Fruit fly (Drosophila melanogaster) whole organism, embryonic: ENCODE data around the gene CG12594.

Source experiments
- Atf-2 ChIP-seq: fragments of 200-800 bp; sonication (Bioruptor generic); optimal IDR thresholded peaks from 2 replicates; lab custom pipeline; 2016; ENCODE audit warnings: missing biosample characterization, missing genetic modification characterization
- CG10431 ChIP-seq: fragments of 200-800 bp; sonication (Bioruptor generic); optimal IDR thresholded peaks from 3 replicates; lab custom pipeline; 2018; ENCODE audit warnings: missing biosample characterization, mild to moderate bottlenecking, missing genetic modification characterization
- CG10462 ChIP-seq: fragments of 200-800 bp; sonication (Bioruptor generic); optimal IDR thresholded peaks from 2 replicates; lab custom pipeline; 2016; ENCODE audit warnings: missing biosample characterization, missing genetic modification characterization
- CG12155 ChIP-seq: fragments of 200-800 bp; sonication (Bioruptor generic); optimal IDR thresholded peaks from 3 replicates; lab custom pipeline; 2016; ENCODE audit warnings: missing biosample characterization, missing genetic modification characterization
- CG12659 ChIP-seq: fragments of 200-800 bp; sonication (Bioruptor generic); optimal IDR thresholded peaks from 3 replicates; lab custom pipeline; 2017; ENCODE audit warnings: mild to moderate bottlenecking, missing biosample characterization, missing genetic modification reagents, missing genetic modification characterization
- CG13775 ChIP-seq: fragments of 200-800 bp; sonication (Bioruptor generic); optimal IDR thresholded peaks from 3 replicates; lab custom pipeline; 2017; ENCODE audit warnings: missing biosample characterization, mild to moderate bottlenecking, missing genetic modification characterization
- CG13894 ChIP-seq: fragments of 200-800 bp; sonication (Bioruptor generic); optimal IDR thresholded peaks from 3 replicates; lab custom pipeline; 2018; ENCODE audit warnings: missing biosample characterization, mild to moderate bottlenecking, missing genetic modification characterization, moderate library complexity
- CG15011 ChIP-seq: fragments of 200-800 bp; sonication (Bioruptor generic); optimal IDR thresholded peaks from 3 replicates; lab custom pipeline; 2018; ENCODE audit warnings: missing biosample characterization, mild to moderate bottlenecking, missing genetic modification characterization
- CG1529 ChIP-seq: fragments of 200-800 bp; sonication (Bioruptor generic); optimal IDR thresholded peaks from 3 replicates; lab custom pipeline; 2018; ENCODE audit warnings: missing biosample characterization, missing genetic modification characterization
- CG1647 ChIP-seq: fragments of 200-800 bp; sonication (Bioruptor generic); optimal IDR thresholded peaks from 3 replicates; lab custom pipeline; 2016; ENCODE audit warnings: missing biosample characterization, missing genetic modification characterization
- CG16815 ChIP-seq: fragments of 200-800 bp; sonication (Bioruptor generic); optimal IDR thresholded peaks from 3 replicates; lab custom pipeline; 2017; ENCODE audit warnings: missing biosample characterization, mild to moderate bottlenecking, missing genetic modification characterization
- CG17385 ChIP-seq: fragments of 200-800 bp; sonication (Bioruptor generic); optimal IDR thresholded peaks from 3 replicates; lab custom pipeline; 2018; ENCODE audit warnings: missing biosample characterization, mild to moderate bottlenecking, missing genetic modification characterization
- CG17612 ChIP-seq: fragments of 200-800 bp; sonication (Bioruptor generic); IDR thresholded peaks from 2 replicates; pipeline ENCODE4 v1.3.6; 2022; ENCODE audit warnings: missing biosample characterization, missing genetic modification characterization
- CG1832 ChIP-seq: fragments of 200-800 bp; sonication (Bioruptor generic); optimal IDR thresholded peaks from 2 replicates; lab custom pipeline; 2017; ENCODE audit warnings: missing biosample characterization, mild to moderate bottlenecking, missing genetic modification characterization, inconsistent platforms
- CG2120 ChIP-seq: fragments of 200-800 bp; sonication (Bioruptor generic); optimal IDR thresholded peaks from 3 replicates; lab custom pipeline; 2016; ENCODE audit warnings: missing biosample characterization, missing genetic modification characterization
- CG3281 ChIP-seq: fragments of 200-800 bp; sonication (Bioruptor generic); optimal IDR thresholded peaks from 3 replicates; lab custom pipeline; 2017; ENCODE audit warnings: missing biosample characterization, mild to moderate bottlenecking, missing genetic modification characterization
- CG3995 ChIP-seq: fragments of 200-800 bp; sonication (Bioruptor generic); optimal IDR thresholded peaks from 3 replicates; lab custom pipeline; 2016; ENCODE audit warnings: missing biosample characterization, missing genetic modification characterization
- CG4328 ChIP-seq: fragments of 200-800 bp; sonication (Bioruptor generic); optimal IDR thresholded peaks from 3 replicates; lab custom pipeline; 2017; ENCODE audit warnings: missing biosample characterization, missing genetic modification reagents, missing genetic modification characterization
- CG4424 ChIP-seq: fragments of 200-800 bp; sonication (Bioruptor generic); optimal IDR thresholded peaks from 3 replicates; lab custom pipeline; 2016; ENCODE audit warnings: missing biosample characterization, missing genetic modification characterization
- CG4617 ChIP-seq: fragments of 200-800 bp; sonication (Bioruptor generic); optimal IDR thresholded peaks from 3 replicates; lab custom pipeline; 2016; ENCODE audit warnings: missing biosample characterization, missing genetic modification characterization, borderline replicate concordance
- CG4820 ChIP-seq: fragments of 200-800 bp; sonication (Bioruptor generic); optimal IDR thresholded peaks from 3 replicates; lab custom pipeline; 2016; ENCODE audit warnings: missing biosample characterization, missing genetic modification characterization
- CG4854 ChIP-seq: fragments of 200-800 bp; sonication (Bioruptor generic); optimal IDR thresholded peaks from 2 replicates; lab custom pipeline; 2016; ENCODE audit warnings: missing biosample characterization, missing genetic modification characterization, inconsistent platforms
- CG6765 ChIP-seq: fragments of 200-800 bp; sonication (Bioruptor generic); optimal IDR thresholded peaks from 3 replicates; lab custom pipeline; 2017; ENCODE audit warnings: missing biosample characterization, mild to moderate bottlenecking, missing genetic modification characterization
- CG7745 ChIP-seq: fragments of 200-800 bp; sonication (Bioruptor generic); optimal IDR thresholded peaks from 2 replicates; lab custom pipeline; 2018; ENCODE audit warnings: missing biosample characterization, mild to moderate bottlenecking, missing genetic modification characterization, moderate library complexity
- CG9437 ChIP-seq: fragments of 200-800 bp; sonication (Bioruptor generic); optimal IDR thresholded peaks from 2 replicates; lab custom pipeline; 2018; ENCODE audit warnings: missing biosample characterization, mild to moderate bottlenecking, missing genetic modification characterization
- Dip2 ChIP-seq: fragments of 200-800 bp; sonication (Bioruptor generic); IDR thresholded peaks from 2 replicates; pipeline ENCODE4 v1.3.6; 2022; ENCODE audit warnings: missing biosample characterization, missing genetic modification characterization
- Dip3 ChIP-seq: fragments of 200-800 bp; sonication (Bioruptor generic); optimal IDR thresholded peaks from 3 replicates; lab custom pipeline; 2016; ENCODE audit warnings: missing biosample characterization, missing genetic modification characterization
- Hr39 ChIP-seq: fragments of >200 bp; optimal IDR thresholded peaks from 2 replicates; lab custom pipeline; 2017
- Kr ChIP-seq: fragments of 200-800 bp; sonication (Bioruptor generic); optimal IDR thresholded peaks from 2 replicates; lab custom pipeline; 2017; ENCODE audit warnings: missing biosample characterization, mild to moderate bottlenecking, missing genetic modification characterization
- Meics ChIP-seq: fragments of 200-800 bp; sonication (Bioruptor generic); optimal IDR thresholded peaks from 2 replicates; lab custom pipeline; 2017; ENCODE audit warnings: missing biosample characterization, mild to moderate bottlenecking, missing genetic modification characterization
- Nf-YC ChIP-seq: fragments of 200-800 bp; optimal IDR thresholded peaks from 3 replicates; lab custom pipeline; 2019; ENCODE audit warnings: missing biosample characterization, mild to moderate bottlenecking, missing genetic modification characterization, moderate library complexity
- Optix ChIP-seq: fragments of 200-800 bp; sonication (Bioruptor generic); IDR thresholded peaks from 3 replicates; pipeline ENCODE4 v1.3.6; 2022; ENCODE audit warnings: missing biosample characterization, missing genetic modification characterization
- Side ChIP-seq: fragments of 200-800 bp; sonication (Bioruptor generic); optimal IDR thresholded peaks from 2 replicates; lab custom pipeline; 2016; ENCODE audit warnings: missing biosample characterization, missing genetic modification characterization
- Sry-β ChIP-seq: fragments of 200-800 bp; sonication (Bioruptor generic); optimal IDR thresholded peaks from 2 replicates; lab custom pipeline; 2018; ENCODE audit warnings: missing biosample characterization, mild to moderate bottlenecking, missing genetic modification characterization, moderate library complexity
- danr ChIP-seq: fragments of 200-800 bp; sonication (Bioruptor generic); IDR thresholded peaks from 2 replicates; pipeline ENCODE4 v1.3.6; 2022; ENCODE audit warnings: missing biosample characterization, missing genetic modification characterization
- disco-r ChIP-seq: fragments of 200-800 bp; sonication (Bioruptor generic); optimal IDR thresholded peaks from 2 replicates; lab custom pipeline; 2016; ENCODE audit warnings: missing biosample characterization, missing genetic modification characterization
- dpn ChIP-seq, 2 experiments: fragments of 200-800 bp; sonication (Bioruptor generic); optimal IDR thresholded peaks; 3 replicates each; lab custom pipeline; 2016; ENCODE audit warnings: missing biosample characterization in 2 of 2, missing genetic modification characterization in 2 of 2
- exex ChIP-seq: fragments of 200-800 bp; sonication (Bioruptor generic); optimal IDR thresholded peaks from 4 replicates; lab custom pipeline; 2018; ENCODE audit warnings: missing biosample characterization, mild to moderate bottlenecking, missing genetic modification characterization, moderate library complexity
- gem ChIP-seq: fragments of 200-800 bp; sonication (Bioruptor generic); optimal IDR thresholded peaks from 2 replicates; lab custom pipeline; 2019; ENCODE audit warnings: missing biosample characterization, mild to moderate bottlenecking, missing genetic modification characterization, moderate library complexity
- gfzf ChIP-seq: fragments of 200-800 bp; sonication (Bioruptor generic); optimal IDR thresholded peaks from 2 replicates; lab custom pipeline; 2016; ENCODE audit warnings: missing biosample characterization, mild to moderate bottlenecking, missing genetic modification characterization, moderate library complexity
- grau ChIP-seq: fragments of 200-800 bp; optimal IDR thresholded peaks from 3 replicates; lab custom pipeline; 2019; ENCODE audit warnings: missing biosample characterization, mild to moderate bottlenecking, missing genetic modification characterization, moderate library complexity
- jing ChIP-seq: fragments of 200-800 bp; sonication (Bioruptor generic); optimal IDR thresholded peaks from 2 replicates; lab custom pipeline; 2018; ENCODE audit warnings: missing biosample characterization, mild to moderate bottlenecking, missing genetic modification characterization
- lola ChIP-seq, 3 experiments: fragments of >200 bp in 2 of 3; fragments of 200-800 bp in 1 of 3; sonication (Bioruptor generic) in 1 of 3; optimal IDR thresholded peaks; 2 replicates each; lab custom pipeline; 2017 to 2019; ENCODE audit warnings: missing biosample characterization in 3 of 3, missing genetic modification characterization in 3 of 3, mild to moderate bottlenecking in 1 of 3, moderate library complexity in 1 of 3
- nerfin-1 ChIP-seq: fragments of 200-800 bp; sonication (Bioruptor generic); optimal IDR thresholded peaks from 3 replicates; lab custom pipeline; 2019; ENCODE audit warnings: missing biosample characterization, mild to moderate bottlenecking, missing genetic modification characterization, moderate library complexity
- sens ChIP-seq: fragments of 200-800 bp; sonication (Bioruptor generic); peaks from one replicate; lab custom pipeline; 2016; ENCODE audit warnings: missing biosample characterization, missing genetic modification characterization
- seq ChIP-seq: fragments of 200-800 bp; sonication (Bioruptor generic); IDR thresholded peaks from 2 replicates; pipeline ENCODE4 v1.3.6; 2022; ENCODE audit warnings: missing biosample characterization, missing genetic modification characterization
- tio ChIP-seq: fragments of 200-800 bp; sonication (Bioruptor generic); optimal IDR thresholded peaks from 2 replicates; lab custom pipeline; 2017; ENCODE audit warnings: missing biosample characterization, missing genetic modification characterization, inconsistent platforms
- tll ChIP-seq, 2 experiments: fragments of 200-800 bp in 1 of 2; fragments of >200 bp in 1 of 2; sonication (Bioruptor generic) in 1 of 2; optimal IDR thresholded peaks; 2 replicates each; lab custom pipeline; 2017 to 2019; ENCODE audit warnings: missing biosample characterization in 2 of 2, missing genetic modification characterization in 2 of 2, mild to moderate bottlenecking in 1 of 2, moderate library complexity in 1 of 2
- tna ChIP-seq: fragments of 200-800 bp; sonication (Bioruptor generic); IDR thresholded peaks from 2 replicates; pipeline ENCODE4 v1.3.6; 2022; ENCODE audit warnings: missing biosample characterization, missing genetic modification characterization; ENCODE audit not compliant: partially characterized antibody
- toy ChIP-seq: fragments of 200-800 bp; sonication (Bioruptor generic); IDR thresholded peaks from 2 replicates; pipeline ENCODE4 v1.3.6; 2022; ENCODE audit warnings: missing biosample characterization, missing genetic modification characterization

Gene CG12594

dm6 chr3R:11758507-11759184 is 37.1 kb downstream of the CG12594 start (continued):
- TF ChIP-seq danr (GFP tag; lab: Robert Waterston, UW) (no peak), Meics (GFP tag; lab: Kevin White, UChicago) (peak; percentile 44), CG12659 (GFP tag; lab: Kevin White, UChicago) (peak; percentile 45), Dip3 (GFP tag; lab: Kevin White, UChicago) (no peak), seq (GFP tag; lab: Robert Waterston, UW) (no peak), Side (GFP tag; lab: Kevin White, UChicago) (no peak), CG3995 (GFP tag; lab: Kevin White, UChicago) (peak; percentile 66), exex (tag; lab: Kevin White, UChicago) (peak; percentile 44), Nf-YC (tag; lab: Kevin White, UChicago) (peak; percentile 36), CG1832 (GFP tag; lab: Kevin White, UChicago) (no peak), CG12155 (GFP tag; lab: Kevin White, UChicago) (peak; percentile 0), CG10431 (GFP tag; lab: Kevin White, UChicago) (peak; percentile 20), Hr39 (lab: Kevin White, UChicago) (no peak), CG2120 (peak; percentile 55), toy (no peak), CG10462 (GFP tag; lab: Kevin White, UChicago) (no peak), CG9437 (peak; percentile 26), gfzf (GFP tag; lab: Kevin White, UChicago) (no peak), CG3281 (GFP tag; lab: Kevin White, UChicago) (peak; percentile 54), CG7745 (tag; lab: Kevin White, UChicago) (peak; percentile 31), grau (tag; lab: Kevin White, UChicago) (peak; percentile 32), CG13775 (GFP tag; lab: Kevin White, UChicago) (peak; percentile 28), jing (GFP tag; lab: Kevin White, UChicago) (no peak), CG17385 (GFP tag; lab: Kevin White, UChicago) (peak; percentile 92), tio (GFP tag; lab: Kevin White, UChicago) (no peak), CG1529 (GFP tag; lab: Kevin White, UChicago) (no peak), CG4820 (GFP tag; lab: Kevin White, UChicago) (no peak), CG6765 (GFP tag; lab: Kevin White, UChicago) (peak; percentile 21), CG4854 (GFP tag; lab: Kevin White, UChicago) (no peak), Optix (GFP tag; lab: Robert Waterston, UW) (no peak), nerfin-1 (no peak), lola (GFP tag; optimal IDR thresholded peaks at IDR 0.05; lab: Kevin White, UChicago) (peak in 1 of 3 experiments; percentile 6), CG17612 (GFP tag; lab: Robert Waterston, UW) (no peak), CG4424 (GFP tag; lab: Kevin White, UChicago) (no peak), Atf-2 (GFP tag; lab: Kevin White, UChicago) (no peak), tna (no peak), CG4617 (GFP tag; lab: Kevin White, UChicago) (no peak), CG1647 (GFP tag; lab: Kevin White, UChicago) (no peak), CG13894 (tag; lab: Kevin White, UChicago) (peak; percentile 19), CG4328 (GFP tag; lab: Kevin White, UChicago) (peak; percentile 46), Kr (GFP tag; lab: Kevin White, UChicago) (peak; percentile 18), sens (GFP tag; lab: Kevin White, UChicago) (peak; percentile 10), Sry-β (GFP tag; lab: Kevin White, UChicago) (no peak), dpn (GFP tag; optimal IDR thresholded peaks at IDR 0.05; lab: Kevin White, UChicago) (peak in 1 of 2 experiments; percentile 5), CG15011 (GFP tag; lab: Kevin White, UChicago) (peak; percentile 17), disco-r (GFP tag; lab: Kevin White, UChicago) (no peak), CG16815 (GFP tag; lab: Kevin White, UChicago) (peak; percentile 44), Dip2 (GFP tag; lab: Robert Waterston, UW) (no peak), tll (GFP tag; optimal IDR thresholded peaks at IDR 0.05; lab: Kevin White, UChicago) (no peak), gem (peak; percentile 17)
